Fruit fly (Drosophila melanogaster) whole organism, embryonic: ENCODE results near the gene Tre1.

ENCODE experiments used
- B-H1 ChIP-seq: fragments of 200-800 bp; sonication (Bioruptor generic); IDR thresholded peaks from 3 replicates; pipeline ENCODE4 v1.3.6; 2022; ENCODE audit warnings: missing biosample characterization, missing genetic modification characterization
- Bdp1 ChIP-seq: fragments of 200-800 bp; sonication (Bioruptor generic); optimal IDR thresholded peaks from 3 replicates; lab custom pipeline; 2016; ENCODE audit warnings: missing biosample characterization, missing genetic modification characterization
- CG1024 ChIP-seq: fragments of 200-800 bp; sonication (Bioruptor generic); IDR thresholded peaks from 2 replicates; pipeline ENCODE4 v1.3.6; 2022; ENCODE audit warnings: missing biosample characterization, missing genetic modification characterization
- CG10366 ChIP-seq: fragments of 200-800 bp; sonication (Bioruptor generic); IDR thresholded peaks from 2 replicates; pipeline ENCODE4 v1.3.6; 2022; ENCODE audit warnings: missing biosample characterization, missing genetic modification characterization
- CG12659 ChIP-seq: fragments of 200-800 bp; sonication (Bioruptor generic); optimal IDR thresholded peaks from 3 replicates; lab custom pipeline; 2017; ENCODE audit warnings: mild to moderate bottlenecking, missing biosample characterization, missing genetic modification reagents, missing genetic modification characterization
- CG13296 ChIP-seq: fragments of 200-800 bp; sonication (Bioruptor generic); optimal IDR thresholded peaks from 3 replicates; lab custom pipeline; 2018; ENCODE audit warnings: missing biosample characterization, mild to moderate bottlenecking, missing genetic modification characterization
- CG15011 ChIP-seq: fragments of 200-800 bp; sonication (Bioruptor generic); optimal IDR thresholded peaks from 3 replicates; lab custom pipeline; 2018; ENCODE audit warnings: missing biosample characterization, mild to moderate bottlenecking, missing genetic modification characterization
- CG15073 ChIP-seq: fragments of 200-800 bp; sonication (Bioruptor generic); optimal IDR thresholded peaks from 2 replicates; lab custom pipeline; 2016; ENCODE audit warnings: missing biosample characterization, missing genetic modification characterization
- CG1529 ChIP-seq: fragments of 200-800 bp; sonication (Bioruptor generic); optimal IDR thresholded peaks from 3 replicates; lab custom pipeline; 2018; ENCODE audit warnings: missing biosample characterization, missing genetic modification characterization
- CG15479 ChIP-seq: fragments of 200-800 bp; sonication (Bioruptor generic); optimal IDR thresholded peaks from 3 replicates; lab custom pipeline; 2019; ENCODE audit warnings: missing biosample characterization, mild to moderate bottlenecking, missing genetic modification characterization, moderate library complexity
- CG15514 ChIP-seq: fragments of 200-800 bp; sonication (Bioruptor generic); optimal IDR thresholded peaks from 3 replicates; lab custom pipeline; 2017; ENCODE audit warnings: missing biosample characterization, missing genetic modification characterization, mild to moderate bottlenecking, moderate library complexity, missing genetic modification reagents
- CG15696 ChIP-seq: fragments of 200-800 bp; sonication (Bioruptor generic); optimal IDR thresholded peaks from 2 replicates; lab custom pipeline; 2019; ENCODE audit warnings: missing biosample characterization, mild to moderate bottlenecking, missing genetic modification characterization, moderate library complexity
- CG17612 ChIP-seq: fragments of 200-800 bp; sonication (Bioruptor generic); IDR thresholded peaks from 2 replicates; pipeline ENCODE4 v1.3.6; 2022; ENCODE audit warnings: missing biosample characterization, missing genetic modification characterization
- CG18764 ChIP-seq: fragments of 200-800 bp; sonication (Bioruptor generic); optimal IDR thresholded peaks from 3 replicates; lab custom pipeline; 2016; ENCODE audit warnings: missing biosample characterization, missing genetic modification characterization
- CG32767 ChIP-seq: fragments of 200-800 bp; sonication (Bioruptor generic); IDR thresholded peaks from 2 replicates; pipeline ENCODE4 v1.3.6; 2022; ENCODE audit warnings: missing biosample characterization, missing genetic modification characterization
- CG3995 ChIP-seq: fragments of 200-800 bp; sonication (Bioruptor generic); optimal IDR thresholded peaks from 3 replicates; lab custom pipeline; 2016; ENCODE audit warnings: missing biosample characterization, missing genetic modification characterization
- CG4854 ChIP-seq: fragments of 200-800 bp; sonication (Bioruptor generic); optimal IDR thresholded peaks from 2 replicates; lab custom pipeline; 2016; ENCODE audit warnings: missing biosample characterization, missing genetic modification characterization, inconsistent platforms
- CG5953 ChIP-seq: fragments of 200-800 bp; sonication (Bioruptor generic); IDR thresholded peaks from 2 replicates; pipeline ENCODE4 v1.3.6; 2022; ENCODE audit warnings: missing biosample characterization, missing genetic modification characterization
- CG6791 ChIP-seq: fragments of 200-800 bp; sonication (Bioruptor generic); IDR thresholded peaks from 3 replicates; pipeline ENCODE4 v1.3.6; 2022; ENCODE audit warnings: missing biosample characterization, missing genetic modification characterization; ENCODE audit not compliant: partially characterized antibody
- CG7928 ChIP-seq: fragments of 200-800 bp; sonication (Bioruptor generic); optimal IDR thresholded peaks from 2 replicates; lab custom pipeline; 2017; ENCODE audit warnings: missing biosample characterization, mild to moderate bottlenecking, missing genetic modification characterization
- D19A ChIP-seq: fragments of 200-800 bp; optimal IDR thresholded peaks from 3 replicates; lab custom pipeline; 2019; ENCODE audit warnings: missing biosample characterization, mild to moderate bottlenecking, missing genetic modification characterization, moderate library complexity
- Gug ChIP-seq: fragments of 200-800 bp; sonication (Bioruptor generic); IDR thresholded peaks from 4 replicates; pipeline ENCODE4 v1.3.6; 2022; ENCODE audit warnings: missing biosample characterization, missing genetic modification characterization
- HHEX ChIP-seq: fragments of 200-800 bp; sonication (Bioruptor generic); optimal IDR thresholded peaks from 3 replicates; lab custom pipeline; 2017; ENCODE audit warnings: missing biosample characterization, mild to moderate bottlenecking, missing genetic modification characterization, missing genetic modification reagents
- HLHmδ ChIP-seq: fragments of 200-800 bp; sonication (Bioruptor generic); optimal IDR thresholded peaks from 2 replicates; lab custom pipeline; 2018; ENCODE audit warnings: missing biosample characterization, mild to moderate bottlenecking, missing genetic modification characterization, moderate library complexity
- HmgZ ChIP-seq: fragments of 200-800 bp; sonication (Bioruptor generic); optimal IDR thresholded peaks from 2 replicates; lab custom pipeline; 2018; ENCODE audit warnings: missing biosample characterization, mild to moderate bottlenecking, missing genetic modification characterization
- Hr3 ChIP-seq: fragments of 200-800 bp; sonication (Bioruptor generic); optimal IDR thresholded peaks from 3 replicates; lab custom pipeline; 2016; ENCODE audit warnings: missing biosample characterization, missing genetic modification characterization
- Hr78 ChIP-seq, 2 experiments: fragments of 200-800 bp in 1 of 2; fragments of >200 bp in 1 of 2; sonication (Bioruptor generic) in 1 of 2; optimal IDR thresholded peaks; 2 replicates each; lab custom pipeline; 2017 to 2019; ENCODE audit warnings: missing biosample characterization in 2 of 2, missing genetic modification characterization in 2 of 2, mild to moderate bottlenecking in 1 of 2, moderate library complexity in 1 of 2
- Med ChIP-seq: fragments of 200-800 bp; sonication (Bioruptor generic); peaks from one replicate; lab custom pipeline; 2016; ENCODE audit warnings: missing biosample characterization, missing genetic modification characterization, mild to moderate bottlenecking, inconsistent platforms, moderate library complexity
- NC2β ChIP-seq: fragments of 200-800 bp; sonication (Bioruptor generic); optimal IDR thresholded peaks from 2 replicates; lab custom pipeline; 2016; ENCODE audit warnings: missing biosample characterization, missing genetic modification characterization
- Sin3A ChIP-seq: fragments of >200 bp; optimal IDR thresholded peaks from 2 replicates; lab custom pipeline; 2018
- Usf ChIP-seq: fragments of 200-800 bp; sonication (Bioruptor generic); optimal IDR thresholded peaks from 2 replicates; lab custom pipeline; 2017; ENCODE audit warnings: missing genotype, missing biosample characterization, missing genetic modification characterization
- ac ChIP-seq: fragments of 200-800 bp; sonication (Bioruptor generic); optimal IDR thresholded peaks from 3 replicates; lab custom pipeline; 2017; ENCODE audit warnings: missing biosample characterization, mild to moderate bottlenecking, missing genetic modification characterization
- bbx ChIP-seq: fragments of 200-800 bp; sonication (Bioruptor generic); IDR thresholded peaks from 2 replicates; pipeline ENCODE4 v1.3.6; 2022; ENCODE audit warnings: missing biosample characterization, missing genetic modification characterization; ENCODE audit not compliant: partially characterized antibody
- crp ChIP-seq, 2 experiments: fragments of 200-800 bp; sonication (Bioruptor generic); optimal IDR thresholded peaks; 2 replicates in 1 of 2; 3 replicates in 1 of 2; lab custom pipeline; 2017; ENCODE audit warnings: missing biosample characterization in 2 of 2, missing genetic modification characterization in 2 of 2, mild to moderate bottlenecking in 1 of 2, moderate library complexity in 1 of 2
- dysf ChIP-seq: fragments of 200-800 bp; sonication (Bioruptor generic); IDR thresholded peaks from 3 replicates; pipeline ENCODE4 v1.3.6; 2022; ENCODE audit warnings: missing biosample characterization, missing genetic modification characterization
- ems ChIP-seq: fragments of 200-800 bp; sonication (Bioruptor generic); optimal IDR thresholded peaks from 3 replicates; lab custom pipeline; 2016; ENCODE audit warnings: missing biosample characterization, missing genetic modification characterization
- esg ChIP-seq: fragments of 200-800 bp; sonication (Bioruptor generic); conservative IDR thresholded peaks from 2 replicates; pipeline ENCODE4 v1.3.6; 2022; ENCODE audit warnings: missing biosample characterization, missing genetic modification characterization
- fd96Cb ChIP-seq: fragments of 200-800 bp; sonication (Bioruptor generic); optimal IDR thresholded peaks from 2 replicates; lab custom pipeline; 2018; ENCODE audit warnings: missing biosample characterization, mild to moderate bottlenecking, missing genetic modification characterization, moderate library complexity
- gcm ChIP-seq: fragments of 200-800 bp; sonication (Bioruptor generic); optimal IDR thresholded peaks from 2 replicates; lab custom pipeline; 2019; ENCODE audit warnings: missing biosample characterization, mild to moderate bottlenecking, missing genetic modification characterization, moderate library complexity
- gsb ChIP-seq: fragments of 200-800 bp; sonication (Bioruptor generic); IDR thresholded peaks from 2 replicates; pipeline ENCODE4 v1.3.6; 2022; ENCODE audit warnings: missing biosample characterization, missing genetic modification characterization
- ham ChIP-seq: fragments of 200-800 bp; sonication (Bioruptor generic); IDR thresholded peaks from 2 replicates; pipeline ENCODE4 v1.3.6; 2022; ENCODE audit warnings: missing biosample characterization, missing genetic modification characterization
- insv ChIP-seq, 2 experiments: fragments of 200-800 bp; sonication (Bioruptor generic); optimal IDR thresholded peaks; 3 replicates each; lab custom pipeline; 2016 to 2018; ENCODE audit warnings: missing biosample characterization in 2 of 2, missing genetic modification characterization in 2 of 2
- lola ChIP-seq, 3 experiments: fragments of >200 bp in 2 of 3; fragments of 200-800 bp in 1 of 3; sonication (Bioruptor generic) in 1 of 3; optimal IDR thresholded peaks; 2 replicates each; lab custom pipeline; 2017 to 2019; ENCODE audit warnings: missing biosample characterization in 3 of 3, missing genetic modification characterization in 3 of 3, mild to moderate bottlenecking in 1 of 3, moderate library complexity in 1 of 3
- maf-S ChIP-seq: fragments of 200-800 bp; sonication (Bioruptor generic); optimal IDR thresholded peaks from 2 replicates; lab custom pipeline; 2016; ENCODE audit warnings: missing biosample characterization, missing genetic modification characterization
- mld ChIP-seq: fragments of 200-800 bp; sonication (Bioruptor generic); IDR thresholded peaks from 3 replicates; pipeline ENCODE4 v1.3.6; 2022; ENCODE audit warnings: missing biosample characterization, missing genetic modification characterization; ENCODE audit not compliant: partially characterized antibody
- nom ChIP-seq: fragments of 200-800 bp; sonication (Bioruptor generic); optimal IDR thresholded peaks from 2 replicates; lab custom pipeline; 2017; ENCODE audit warnings: missing biosample characterization, missing genetic modification characterization, mild to moderate bottlenecking, moderate library complexity, missing genetic modification reagents
- pita ChIP-seq: fragments of 200-800 bp; sonication (Bioruptor generic); optimal IDR thresholded peaks from 2 replicates; lab custom pipeline; 2017; ENCODE audit warnings: missing biosample characterization, mild to moderate bottlenecking, missing genetic modification characterization
- so ChIP-seq: fragments of 200-800 bp; sonication (Bioruptor generic); IDR thresholded peaks from 3 replicates; pipeline ENCODE4 v1.3.6; 2022; ENCODE audit warnings: missing biosample characterization, missing genetic modification characterization
- tap ChIP-seq: fragments of 200-800 bp; optimal IDR thresholded peaks from 3 replicates; lab custom pipeline; 2019; ENCODE audit warnings: missing biosample characterization, mild to moderate bottlenecking, missing genetic modification characterization, moderate library complexity
- vfl ChIP-seq: fragments of 200-800 bp; sonication (Bioruptor generic); optimal IDR thresholded peaks from 2 replicates; lab custom pipeline; 2016; ENCODE audit warnings: missing biosample characterization, missing genetic modification characterization
- yki ChIP-seq: fragments of >200 bp; optimal IDR thresholded peaks from 3 replicates; lab custom pipeline; 2018

Tre1 gene

dm6 chrX:5638588-5638987, 41.2 kb downstream of the Tre1 start (continued):
- TF ChIP-seq lola (GFP tag; optimal IDR thresholded peaks at IDR 0.05; lab: Kevin White, UChicago) (peak in 1 of 3 experiments; percentile 18), Gug (peak; percentile 54; the same call in 2 of the 4 replicates), NC2β (GFP tag; lab: Kevin White, UChicago) (peak; percentile 22), Hr78 (GFP tag; optimal IDR thresholded peaks at IDR 0.05; lab: Kevin White, UChicago) (no peak), CG3995 (no peak), CG10366 (GFP tag; lab: Robert Waterston, UW) (peak; percentile 57; the same call in 1 of the 2 replicates), CG15514 (GFP tag; lab: Kevin White, UChicago) (peak; percentile 49), Med (peak; percentile 94), HLHmδ (GFP tag; lab: Kevin White, UChicago) (no peak), CG1024 (GFP tag; lab: Robert Waterston, UW) (peak; percentile 50; the same call in 1 of the 2 replicates), so (GFP tag; lab: Robert Waterston, UW) (no peak; the same call in 2 of the 3 replicates), pita (no peak), CG32767 (no peak), CG15073 (GFP tag; lab: Kevin White, UChicago) (no peak), CG15011 (GFP tag; lab: Kevin White, UChicago) (no peak), gcm (no peak), bbx (GFP tag; lab: Robert Waterston, UW) (no peak), HHEX (peak; percentile 25), esg (GFP tag; lab: Robert Waterston, UW) (peak; percentile 64; the same call in 1 of the 2 replicates), CG13296 (GFP tag; lab: Kevin White, UChicago) (peak; percentile 38), D19A (tag; lab: Kevin White, UChicago) (peak; percentile 9), dysf (GFP tag; lab: Robert Waterston, UW) (peak; percentile 75), HmgZ (tag; lab: Kevin White, UChicago) (peak; percentile 36), nom (GFP tag; lab: Kevin White, UChicago) (no peak), maf-S (GFP tag; lab: Kevin White, UChicago) (peak; percentile 47), yki (no peak), vfl (GFP tag; lab: Kevin White, UChicago) (peak; percentile 39), CG5953 (GFP tag; lab: Robert Waterston, UW) (peak; percentile 60), mld (GFP tag; lab: Robert Waterston, UW) (no peak), CG15479 (GFP tag; lab: Kevin White, UChicago) (no peak), CG4854 (GFP tag; lab: Kevin White, UChicago) (no peak), tap (tag; lab: Kevin White, UChicago) (peak; percentile 54), Bdp1 (GFP tag; lab: Kevin White, UChicago) (peak; percentile 15), Hr3 (GFP tag; lab: Kevin White, UChicago) (peak; percentile 4), CG12659 (GFP tag; lab: Kevin White, UChicago) (peak; percentile 35), gsb (no peak), ems (GFP tag; lab: Kevin White, UChicago) (peak; percentile 52), CG18764 (GFP tag; lab: Kevin White, UChicago) (no peak), Sin3A (lab: Kevin White, UChicago) (no peak), crp (GFP tag; optimal IDR thresholded peaks at IDR 0.05; lab: Kevin White, UChicago) (no peak), ham (GFP tag; lab: Robert Waterston, UW) (0 out of 2 replicates have a peak, but pooled peaks have one; percentile 14), CG6791 (GFP tag; lab: Robert Waterston, UW) (no peak), fd96Cb (peak; percentile 49), CG15696 (no peak), insv (GFP tag; optimal IDR thresholded peaks at IDR 0.05; lab: Kevin White, UChicago) (no peak), CG7928 (GFP tag; lab: Kevin White, UChicago) (no peak), B-H1 (peak; percentile 51; the same call in 2 of the 3 replicates), CG17612 (GFP tag; lab: Robert Waterston, UW) (no peak), CG1529 (GFP tag; lab: Kevin White, UChicago) (no peak), ac (no peak), Usf (GFP tag; lab: Kevin White, UChicago) (no peak)
